Worm (Caenorhabditis elegans) whole organism, young adult: ENCODE results near the gene irld-39.
"Not testable (repeated sequence)": the region's sequence is repeated elsewhere in the genome, so short reads cannot be mapped to it uniquely, and the experiment has no call there.

Experiments used
- B0019.2 ChIP-seq: fragments of 200-800 bp; sonication (Bioruptor generic); conservative IDR thresholded peaks from 2 replicates; pipeline ENCODE4 v1.3.6; 2022; ENCODE audit warnings: missing genetic modification reagents, missing genetic modification characterization, missing compliant biosample characterization
- F33H1.4 ChIP-seq: fragments of 200-800 bp; sonication (Bioruptor generic); IDR thresholded peaks from 2 replicates; pipeline ENCODE4 v1.3.6; 2022; ENCODE audit warnings: missing genetic modification reagents, missing genetic modification characterization, missing compliant biosample characterization
- F39B2.1 ChIP-seq: fragments of 200-800 bp; sonication (Bioruptor generic); IDR thresholded peaks from 2 replicates; pipeline ENCODE4 v1.3.6; 2022; ENCODE audit warnings: missing genetic modification reagents, missing genetic modification characterization, missing compliant biosample characterization
- T26A5.8 ChIP-seq: sonication (generic microtip); optimal IDR thresholded peaks from 2 replicates; lab custom pipeline; 2016; ENCODE audit warnings: missing genetic modification characterization, missing compliant biosample characterization
- Y53G8AR.9 ChIP-seq: fragments of 200-800 bp; sonication (Bioruptor generic); conservative IDR thresholded peaks from 2 replicates; pipeline ENCODE4 v1.3.6; 2022; ENCODE audit warnings: missing genetic modification reagents, missing genetic modification characterization, missing compliant biosample characterization
- Y56A3A.18 ChIP-seq: fragments of 200-800 bp; sonication (Bioruptor generic); IDR thresholded peaks from 2 replicates; pipeline ENCODE4 v1.3.6; 2022; ENCODE audit warnings: missing genetic modification reagents, missing genetic modification characterization, missing compliant biosample characterization
- Y79H2A.3 ChIP-seq: fragments of 200-800 bp; sonication (Bioruptor generic); conservative IDR thresholded peaks from 2 replicates; pipeline ENCODE4 v1.3.6; 2022; ENCODE audit warnings: missing genetic modification reagents, missing genetic modification characterization, missing compliant biosample characterization
- ZK185.1 ChIP-seq: sonication (generic microtip); optimal IDR thresholded peaks from 2 replicates; lab custom pipeline; 2016; ENCODE audit warnings: mild to moderate bottlenecking, missing genetic modification characterization, missing compliant biosample characterization; ENCODE audit not compliant: poor library complexity, severe bottlenecking
- ama-1 ChIP-seq, 3 experiments: fragments of 150-350 bp in 1 of 3; sonication (generic microtip) in 2 of 3; optimal IDR thresholded peaks; 2 replicates each; lab custom pipeline; 2014 to 2018; ENCODE audit warnings: missing biosample characterization in 2 of 3, missing genetic modification characterization in 2 of 3, missing genetic modification reagents in 2 of 3
- aptf-2 ChIP-seq: fragments of 200-800 bp; sonication (Bioruptor generic); conservative IDR thresholded peaks from 2 replicates; pipeline ENCODE4 v1.3.6; 2022; ENCODE audit warnings: missing genetic modification reagents, missing genetic modification characterization, missing compliant biosample characterization
- atf-7 ChIP-seq: sonication (generic microtip); optimal IDR thresholded peaks from 2 replicates; lab custom pipeline; 2017; ENCODE audit warnings: mild to moderate bottlenecking, missing genetic modification characterization, missing compliant biosample characterization
- athp-1 ChIP-seq: sonication (generic microtip); optimal IDR thresholded peaks from 2 replicates; lab custom pipeline; 2017; ENCODE audit warnings: mild to moderate bottlenecking, missing genetic modification characterization, missing compliant biosample characterization
- attf-6 ChIP-seq: fragments of 200-800 bp; sonication (Bioruptor generic); IDR thresholded peaks from 2 replicates; pipeline ENCODE4 v1.3.6; 2022; ENCODE audit warnings: missing genetic modification reagents, missing genetic modification characterization, missing compliant biosample characterization
- cebp-2 ChIP-seq: fragments of 200-800 bp; sonication (Bioruptor generic); IDR thresholded peaks from 2 replicates; pipeline ENCODE4 v1.3.6; 2022; ENCODE audit warnings: missing genetic modification characterization, missing compliant biosample characterization
- ceh-27 ChIP-seq: fragments of 200-800 bp; sonication (Bioruptor generic); optimal IDR thresholded peaks from 2 replicates; lab custom pipeline; 2018; ENCODE audit warnings: mild to moderate bottlenecking, missing genetic modification characterization, moderate library complexity, missing compliant biosample characterization
- die-1 ChIP-seq: sonication (generic microtip); optimal IDR thresholded peaks from 2 replicates; lab custom pipeline; 2016; ENCODE audit warnings: missing genotype, mild to moderate bottlenecking, missing genetic modification characterization, missing compliant biosample characterization
- dox-1 ChIP-seq: fragments of 200-800 bp; sonication (Bioruptor generic); IDR thresholded peaks from 2 replicates; pipeline ENCODE4 v1.3.6; 2022; ENCODE audit warnings: missing genetic modification reagents, missing genetic modification characterization, missing compliant biosample characterization
- fkh-3 ChIP-seq: sonication (generic microtip); optimal IDR thresholded peaks from 2 replicates; lab custom pipeline; 2016; ENCODE audit warnings: mild to moderate bottlenecking, missing genetic modification characterization, missing compliant biosample characterization
- hmg-20 ChIP-seq: fragments of 200-800 bp; sonication (Bioruptor generic); IDR thresholded peaks from 2 replicates; pipeline ENCODE4 v1.3.6; 2022; ENCODE audit warnings: missing genetic modification reagents, missing genetic modification characterization, missing compliant biosample characterization
- lin-26 ChIP-seq: fragments of 200-800 bp; sonication (Bioruptor generic); IDR thresholded peaks from 2 replicates; pipeline ENCODE4 v1.3.6; 2022; ENCODE audit warnings: missing genetic modification reagents, missing genetic modification characterization, missing compliant biosample characterization
- lsy-27 ChIP-seq: sonication (generic microtip); optimal IDR thresholded peaks from 2 replicates; lab custom pipeline; 2017; ENCODE audit warnings: missing genetic modification characterization, mild to moderate bottlenecking, missing compliant biosample characterization, antibody characterized with exemption, missing genotype, borderline replicate concordance; ENCODE audit not compliant: insufficient read depth
- madf-3 ChIP-seq: fragments of 200-800 bp; sonication (Bioruptor generic); IDR thresholded peaks from 2 replicates; pipeline ENCODE4 v1.3.6; 2022; ENCODE audit warnings: missing genetic modification reagents, missing genetic modification characterization, missing compliant biosample characterization
- mes-4 ChIP-seq: sonication (generic microtip); optimal IDR thresholded peaks from 2 replicates; lab custom pipeline; 2016; ENCODE audit warnings: missing genotype, missing genetic modification characterization, missing compliant biosample characterization
- nfya-2 ChIP-seq: fragments of 200-800 bp; sonication (Bioruptor generic); IDR thresholded peaks from 2 replicates; pipeline ENCODE4 v1.3.6; 2022; ENCODE audit warnings: missing genetic modification reagents, missing genetic modification characterization, missing compliant biosample characterization
- nhr-80 ChIP-seq: sonication (generic microtip); optimal IDR thresholded peaks from 2 replicates; lab custom pipeline; 2016; ENCODE audit warnings: missing genetic modification characterization, missing compliant biosample characterization
- snpc-1.1 ChIP-seq: sonication (generic microtip); optimal IDR thresholded peaks from 2 replicates; lab custom pipeline; 2017; ENCODE audit warnings: missing genetic modification characterization, mild to moderate bottlenecking, missing compliant biosample characterization, antibody characterized with exemption, moderate library complexity, missing genotype, missing genetic modification reagents; ENCODE audit not compliant: insufficient read depth
- snpc-4 ChIP-seq, 5 experiments: fragments of 150-350 bp in 1 of 5; sonication (generic microtip) in 4 of 5; optimal IDR thresholded peaks; 2 replicates each; lab custom pipeline; 2014 to 2018; ENCODE audit warnings: missing genetic modification characterization in 5 of 5, missing biosample characterization in 3 of 5, antibody characterized with exemption in 2 of 5, mild to moderate bottlenecking in 2 of 5, missing compliant biosample characterization in 2 of 5, missing genotype in 2 of 5, moderate library complexity in 2 of 5, missing genetic modification reagents in 1 of 5
- sptf-2 ChIP-seq: fragments of 200-800 bp; sonication (Bioruptor generic); optimal IDR thresholded peaks from 2 replicates; lab custom pipeline; 2018; ENCODE audit warnings: mild to moderate bottlenecking, missing genetic modification characterization, missing compliant biosample characterization
- tbp1 ChIP-seq: fragments of 200-800 bp; sonication (Bioruptor generic); optimal IDR thresholded peaks from 2 replicates; lab custom pipeline; 2018; ENCODE audit warnings: mild to moderate bottlenecking, missing genetic modification characterization, missing compliant biosample characterization
- zim-3 ChIP-seq: sonication (generic microtip); optimal IDR thresholded peaks from 2 replicates; lab custom pipeline; 2017; ENCODE audit warnings: mild to moderate bottlenecking, missing genetic modification characterization, moderate library complexity, missing compliant biosample characterization
- ztf-26 ChIP-seq: sonication (generic microtip); optimal IDR thresholded peaks from 2 replicates; lab custom pipeline; 2017; ENCODE audit warnings: missing genetic modification characterization, missing compliant biosample characterization

Gene irld-39

DNA sequence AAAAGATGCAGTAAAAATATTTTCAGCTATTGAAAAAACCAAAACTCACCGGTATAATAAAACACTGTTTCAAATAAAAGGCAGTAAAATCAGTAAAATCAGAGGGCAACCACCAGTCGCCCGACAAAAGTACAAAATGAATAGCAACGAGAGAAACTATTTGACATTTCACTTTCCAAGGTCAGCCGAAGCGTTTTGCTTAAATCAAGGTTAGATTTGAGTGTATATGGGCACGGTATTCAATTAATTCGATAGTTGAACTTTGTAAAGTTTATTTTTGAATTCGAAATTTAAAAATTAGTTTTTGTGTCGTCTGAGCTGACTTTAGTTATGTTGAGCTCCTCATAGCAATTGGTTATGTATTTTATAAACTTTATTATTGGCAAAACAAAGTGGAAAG is 40.2 kb upstream of the irld-39 start (continued):
- TF ChIP-seq Y56A3A.18 (GFP tag; lab: Robert Waterston, UW) (no peak), mes-4 (tag; lab: Kevin White, UChicago) (no peak)

DNA sequence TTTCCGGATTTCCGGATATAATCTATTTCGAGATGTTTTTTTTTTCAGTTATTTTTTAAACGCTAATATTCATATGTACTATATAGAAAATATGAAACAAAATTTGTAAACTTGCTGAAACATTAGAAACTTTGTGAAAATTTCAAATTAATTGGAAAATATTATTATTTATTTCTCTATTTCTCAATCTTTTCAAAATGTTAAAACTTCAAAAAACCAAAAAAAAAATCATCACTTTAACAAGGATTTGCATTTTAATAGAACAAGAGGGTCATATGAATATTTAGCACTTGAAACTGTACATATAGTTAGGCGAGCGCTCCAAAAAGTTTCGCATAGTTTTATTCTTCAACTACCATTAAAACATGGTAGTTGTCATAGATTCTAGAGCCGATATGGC is 36.2 kb upstream of the irld-39 start, which contains the start of gene Y7A9A.1:
TSS of gene Y7A9A.1 (plus strand) at position 301 of the 400 bp plus-strand sequence.
- TF ChIP-seq sptf-2 (GFP tag; lab: Kevin White, UChicago) (no peak), die-1 (tag; lab: Kevin White, UChicago) (no peak), dox-1 (GFP tag; lab: Robert Waterston, UW) (no peak), nfya-2 (GFP tag; lab: Robert Waterston, UW) (no peak)

DNA sequence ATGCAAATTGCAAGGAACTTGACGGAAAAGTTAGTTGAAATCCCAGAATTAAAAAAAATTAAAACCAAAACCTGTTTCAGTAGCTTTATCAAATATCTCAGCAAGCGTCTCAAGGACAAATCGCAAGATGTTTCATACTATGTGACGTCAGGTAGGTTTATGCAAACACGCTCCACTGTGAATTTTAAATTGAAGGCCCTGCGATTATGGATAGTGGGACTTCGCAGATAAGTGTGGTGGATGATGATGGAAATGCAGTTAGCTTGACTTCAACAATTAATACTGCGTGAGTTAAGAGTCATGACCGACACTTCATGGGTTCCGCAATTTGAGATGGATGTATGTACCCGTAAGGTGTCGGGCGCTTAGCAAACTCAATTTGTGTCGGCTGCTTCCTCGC is 33.1 kb upstream of the irld-39 start:
- TF ChIP-seq ZK185.1 (tag; lab: Kevin White, UChicago) (no peak), snpc-1.1 (tag; lab: Kevin White, UChicago) (peak; percentile 6), zim-3 (tag; lab: Kevin White, UChicago) (no peak), mes-4 (tag; lab: Kevin White, UChicago) (no peak), snpc-4 (GFP tag; optimal IDR thresholded peaks at IDR 0.05; lab: Kevin White, UChicago) (no peak), snpc-4 (tag; optimal IDR thresholded peaks at IDR 0.05; lab: Kevin White, UChicago) (peak in 2 of 4 experiments; percentile 15 to 77), F33H1.4 (GFP tag; lab: Robert Waterston, UW) (no peak), atf-7 (tag; lab: Kevin White, UChicago) (no peak), B0019.2 (GFP tag; lab: Robert Waterston, UW) (no peak)

DNA sequence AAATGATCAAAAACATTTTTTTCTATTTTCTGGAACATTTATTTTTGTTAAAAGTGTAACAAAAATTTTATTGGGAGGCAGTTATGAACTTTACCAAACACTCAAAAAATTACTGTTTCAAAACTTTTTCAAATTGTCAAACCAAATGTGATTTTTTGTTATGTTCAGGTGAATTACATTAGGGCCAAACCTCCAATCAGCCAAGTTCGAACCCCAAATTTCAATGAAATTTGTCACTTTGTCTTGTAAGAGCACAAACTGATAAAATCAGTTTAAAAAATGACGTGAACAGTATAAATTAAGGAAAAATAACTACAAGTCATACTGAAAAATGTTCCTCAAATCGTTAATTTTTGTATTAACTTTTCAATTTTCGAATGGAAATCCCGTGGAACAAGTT is 30.9 kb upstream of the irld-39 start, which contains the start of gene H25K10.1:
TSS of gene H25K10.1 (plus strand) at position 301 of the 400 bp plus-strand sequence.
- no peak for TF ChIP-seq cebp-2 (GFP tag; lab: Robert Waterston, UW)
- TF ChIP-seq, all 124 proteins: peak for 0

DNA sequence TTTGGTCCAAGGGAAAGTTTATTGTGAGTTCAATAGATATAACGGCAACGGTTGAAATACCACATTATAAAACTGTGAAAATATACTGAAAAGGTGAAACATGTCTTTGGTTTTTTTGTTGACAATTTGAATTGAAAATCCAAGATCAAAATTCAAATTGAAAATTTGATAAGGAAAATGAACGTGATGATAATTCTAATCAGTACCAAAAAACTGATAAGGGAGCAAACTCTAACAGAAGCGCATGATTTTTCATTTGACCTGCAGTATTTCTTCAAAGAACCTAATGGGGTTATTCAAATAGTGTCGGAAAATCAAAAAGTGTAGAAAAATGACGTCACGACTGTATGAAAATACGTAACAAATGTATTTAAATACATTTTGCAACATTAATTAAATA is 29.6 kb upstream of the irld-39 start:
- TF ChIP-seq T26A5.8 (tag; lab: Kevin White, UChicago) (no peak), F39B2.1 (GFP tag; lab: Robert Waterston, UW) (no peak), lin-26 (GFP tag; lab: Robert Waterston, UW) (no peak), nhr-80 (tag; lab: Kevin White, UChicago) (peak; percentile 66), Y79H2A.3 (GFP tag; lab: Robert Waterston, UW) (no peak), hmg-20 (GFP tag; lab: Robert Waterston, UW) (no peak)

DNA sequence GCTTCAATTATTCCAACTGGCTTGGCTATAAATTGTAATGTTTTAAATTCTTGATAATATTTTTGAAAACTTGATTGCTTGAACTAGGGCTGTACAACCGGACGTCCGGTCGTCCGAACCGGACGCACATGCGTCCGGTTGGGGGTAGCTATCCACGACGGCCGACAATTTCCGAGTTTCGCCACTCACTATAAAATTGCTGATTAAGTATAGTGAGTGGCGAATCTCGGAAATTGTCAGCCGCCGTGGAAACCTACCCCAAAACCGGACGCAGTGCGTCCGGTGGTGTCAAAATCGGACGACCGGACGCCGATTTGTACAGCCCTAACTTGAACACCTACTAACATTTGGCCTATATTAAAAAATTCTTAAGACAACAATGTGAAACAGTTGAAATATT is 23.5 kb upstream of the irld-39 start:
- not testable (repeated sequence) for TF ChIP-seq snpc-4 (GFP tag; optimal IDR thresholded peaks at IDR 0.05; lab: Kevin White, UChicago)
- TF ChIP-seq snpc-4 (tag; optimal IDR thresholded peaks at IDR 0.05; lab: Kevin White, UChicago): peak; percentile 20 to 92 (median 65)
- TF ChIP-seq attf-6 (GFP tag; lab: Robert Waterston, UW): peak; percentile 78
- TF ChIP-seq snpc-1.1 (tag; lab: Kevin White, UChicago): peak; percentile 52
- TF ChIP-seq, all 124 proteins: peak for 3; not testable (repeated sequence) for 121

DNA sequence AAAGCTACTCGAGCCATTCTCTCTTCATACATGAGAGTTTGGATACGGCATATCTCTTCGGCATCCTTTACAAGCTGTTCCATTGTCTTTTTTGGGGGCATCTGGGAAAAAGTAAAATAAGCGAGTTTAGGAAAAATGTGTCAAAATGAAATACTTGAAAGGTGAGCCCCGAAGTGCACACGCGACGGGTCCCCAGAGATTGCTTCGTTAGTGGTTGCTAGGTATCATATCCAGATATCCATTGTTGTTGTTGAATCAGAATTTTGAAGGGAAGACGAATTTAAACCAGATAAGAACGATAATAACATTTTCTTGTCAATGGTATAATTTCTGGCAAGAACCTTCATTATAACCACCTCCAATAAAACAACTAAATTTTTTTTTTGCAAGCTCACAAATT is 22.0 kb upstream of the irld-39 start, which contains the start of gene H25K10.2:
TSS of gene H25K10.2 (minus strand) at position 101 of the 400 bp plus-strand sequence.
- no peak for TF ChIP-seq madf-3
- no peak for TF ChIP-seq Y53G8AR.9
- TF ChIP-seq aptf-2 (GFP tag; lab: Robert Waterston, UW): no peak
- no peak for TF ChIP-seq tbp1 (GFP tag; lab: Kevin White, UChicago)
- TF ChIP-seq athp-1 (tag; lab: Kevin White, UChicago): no peak
- TF ChIP-seq ceh-27: no peak
- TF ChIP-seq lsy-27 (tag; lab: Kevin White, UChicago): no peak
- TF ChIP-seq ztf-26: no peak
- TF ChIP-seq ama-1 (optimal IDR thresholded peaks at IDR 0.05; lab: Kevin White, UChicago): no peak
- no peak for TF ChIP-seq ama-1 (GFP tag; optimal IDR thresholded peaks at IDR 0.05; lab: Kevin White, UChicago)
- TF ChIP-seq fkh-3: no peak
